Worm (Caenorhabditis elegans) whole organism, L4/young adult: ENCODE data around the gene acdh-13.

ENCODE experiments used
- W03F9.2 ChIP-seq: fragments of 150-350 bp; optimal IDR thresholded peaks from 2 replicates; lab custom pipeline; 2014; ENCODE audit warnings: missing biosample characterization, missing genetic modification characterization
- dao-5 ChIP-seq: sonication (generic microtip); optimal IDR thresholded peaks from 2 replicates; lab custom pipeline; 2016; ENCODE audit warnings: missing genotype, missing genetic modification characterization, moderate library complexity, missing compliant biosample characterization
- him-1 ChIP-seq: sonication (generic microtip); optimal IDR thresholded peaks from 2 replicates; lab custom pipeline; 2016; ENCODE audit warnings: missing genotype, missing genetic modification reagents, missing genetic modification characterization, missing compliant biosample characterization

The acdh-13 gene

DNA sequence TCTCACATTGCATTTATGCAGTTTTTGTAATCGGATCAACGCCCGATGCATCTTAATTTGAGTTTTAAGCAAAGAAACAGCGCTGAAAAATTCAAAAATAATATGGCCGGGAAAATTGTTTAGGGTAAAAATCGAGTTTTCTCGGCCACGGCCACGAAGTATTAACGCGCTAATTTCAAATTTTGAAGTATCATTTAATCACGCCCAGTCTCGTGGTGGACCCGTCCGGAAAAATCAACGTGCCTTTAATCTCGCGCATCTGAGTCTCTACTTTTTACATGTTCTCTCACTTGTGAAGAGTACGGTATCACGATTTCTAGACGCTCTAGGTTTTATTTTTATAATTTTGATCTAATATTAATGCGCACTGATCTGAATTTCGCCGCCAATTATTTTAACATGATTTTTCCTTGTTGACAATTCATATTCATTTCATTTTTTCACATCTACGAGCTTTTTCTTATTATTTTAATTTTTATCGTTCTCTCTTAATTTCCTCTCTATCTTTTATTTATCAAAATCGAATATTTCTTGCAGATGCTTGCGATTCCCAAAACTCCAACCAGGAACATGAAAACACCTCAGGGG is at the start of gene acdh-13, which contains the start of gene mesp-1:
acdh-13 (minus strand) TSS at position 51 of the 588 bp plus-strand sequence.
mesp-1 (plus strand) TSS at position 538 of the 588 bp plus-strand sequence.
- TF ChIP-seq W03F9.2 (peak; percentile 73), him-1 (tag; lab: Kevin White, UChicago) (no peak), dao-5 (tag; lab: Kevin White, UChicago) (no peak)

DNA sequence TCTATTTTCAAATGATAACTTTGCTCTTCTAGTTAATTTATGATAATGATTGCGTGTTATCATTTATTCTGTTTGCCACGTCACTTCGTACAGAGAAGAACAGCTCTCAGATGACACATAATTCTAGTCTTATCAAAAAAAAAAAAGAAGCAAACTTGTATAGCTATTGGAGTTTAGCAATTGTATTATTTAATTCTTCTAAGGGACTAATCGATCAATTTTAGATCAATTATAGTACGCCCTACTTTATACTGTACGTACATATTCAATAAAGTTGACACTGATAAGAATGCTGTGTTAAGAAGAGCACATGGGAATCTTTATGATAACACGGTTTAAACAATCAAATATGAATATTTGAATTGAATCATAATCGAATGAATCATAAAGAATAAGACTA is 43.6 kb upstream of the acdh-13 start:
- no peak for TF ChIP-seq W03F9.2
- no peak for TF ChIP-seq him-1 (tag; lab: Kevin White, UChicago)
- TF ChIP-seq dao-5 (tag; lab: Kevin White, UChicago) = no peak

DNA sequence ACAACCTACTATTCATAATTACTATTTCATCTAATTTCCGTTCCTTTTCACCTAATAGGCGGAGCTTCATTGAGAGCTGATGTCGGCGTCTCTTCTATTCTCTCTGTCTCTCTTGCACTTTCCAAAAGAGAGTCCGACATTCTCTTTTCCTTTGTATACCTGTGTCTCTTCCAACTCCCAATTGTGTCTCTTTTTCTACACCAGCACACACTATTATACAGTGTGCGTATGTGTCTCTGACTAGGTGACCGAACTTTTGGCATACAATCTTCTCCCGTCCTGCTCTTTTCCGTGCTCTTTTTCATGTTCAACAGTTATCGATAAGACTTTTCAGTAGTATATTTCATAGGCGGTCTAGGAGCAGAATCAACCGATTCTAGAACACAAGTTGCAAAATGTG is 41.6 kb upstream of the acdh-13 start:
- TF ChIP-seq him-1 (tag; lab: Kevin White, UChicago) = no peak
- no peak for TF ChIP-seq dao-5 (tag; lab: Kevin White, UChicago)
- TF ChIP-seq W03F9.2 = no peak

DNA sequence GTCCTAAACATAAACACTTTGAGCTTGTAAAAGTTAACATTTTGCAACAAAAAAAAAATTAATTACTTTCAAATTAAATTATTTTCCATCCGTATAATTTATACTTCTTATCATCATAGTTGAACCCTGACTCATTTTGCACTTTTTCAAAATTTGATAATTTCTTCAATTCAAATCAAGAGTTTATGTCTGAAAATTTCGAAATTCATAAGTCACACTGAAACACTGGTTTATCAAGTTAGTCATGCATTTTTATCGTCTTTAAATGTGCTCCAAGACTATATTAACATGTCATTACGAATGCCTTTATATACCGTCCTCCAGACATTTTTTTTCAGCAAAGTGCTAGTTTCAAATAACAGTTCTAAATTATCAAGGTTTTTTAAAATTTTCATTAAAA is 41.0 kb upstream of the acdh-13 start:
- TF ChIP-seq him-1 (tag; lab: Kevin White, UChicago) (no peak), dao-5 (tag; lab: Kevin White, UChicago) (no peak), W03F9.2 (no peak)

DNA sequence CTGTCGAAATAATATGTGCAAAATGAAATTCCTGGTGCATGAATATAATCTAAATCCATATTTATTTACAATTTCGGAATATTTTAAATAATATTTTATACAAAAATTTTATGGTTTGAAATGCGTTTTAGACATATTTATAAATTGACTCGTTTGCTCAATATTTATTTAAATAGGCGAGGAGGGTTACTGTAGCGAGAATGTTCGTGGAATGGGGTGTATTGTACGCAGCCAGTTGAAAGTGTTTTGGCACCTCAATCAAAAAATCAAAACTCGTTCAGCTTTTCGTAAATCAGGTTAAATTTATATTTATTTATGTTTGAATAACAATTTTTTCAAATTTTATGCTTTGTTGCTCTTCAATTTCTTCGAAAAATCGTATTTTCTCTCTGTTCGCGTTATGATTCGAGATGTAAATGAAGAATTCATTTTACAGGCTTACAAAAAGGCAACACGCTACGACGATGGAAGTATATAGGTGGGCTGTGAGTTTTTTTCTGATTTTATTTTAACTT is 40.1 kb upstream of the acdh-13 start, which contains the start of gene hyl-1:
hyl-1 (plus strand) TSS at position 465 of the 515 bp plus-strand sequence.
- no peak for TF ChIP-seq dao-5 (tag; lab: Kevin White, UChicago)
- no peak for TF ChIP-seq him-1 (tag; lab: Kevin White, UChicago)
- no peak for TF ChIP-seq W03F9.2

DNA sequence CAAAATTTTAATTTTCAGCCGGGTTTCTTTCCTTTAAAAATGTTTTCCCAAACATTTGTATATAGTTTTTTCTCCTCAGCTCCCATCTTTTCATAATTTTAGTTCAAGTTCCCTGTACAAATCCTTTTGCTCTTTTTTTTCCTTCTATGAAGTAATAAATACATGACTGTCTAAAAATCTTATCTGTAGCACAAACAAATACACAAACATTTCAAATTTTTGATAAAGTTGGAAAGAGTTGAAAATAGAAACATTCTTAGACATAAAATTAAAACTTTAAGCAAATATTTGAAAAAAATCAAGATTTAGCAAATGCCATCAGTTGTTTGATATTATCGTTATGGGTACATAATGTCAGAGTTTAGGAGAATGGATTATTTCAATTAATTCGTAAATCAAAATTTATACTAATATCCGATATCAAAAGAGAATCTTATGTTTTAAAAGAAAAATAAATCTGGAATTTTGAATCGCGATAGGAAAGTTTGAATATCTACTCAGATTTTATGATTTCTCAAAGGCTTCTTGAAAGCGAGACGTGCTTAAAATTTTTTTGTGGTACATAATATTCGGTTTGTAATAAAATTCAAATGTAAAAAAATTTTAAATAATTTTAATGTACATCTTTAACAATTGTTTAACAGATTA is 39.5 kb upstream of the acdh-13 start:
- TF ChIP-seq him-1 (tag; lab: Kevin White, UChicago) = no peak
- TF ChIP-seq dao-5 (tag; lab: Kevin White, UChicago) = no peak
- TF ChIP-seq W03F9.2 = no peak

DNA sequence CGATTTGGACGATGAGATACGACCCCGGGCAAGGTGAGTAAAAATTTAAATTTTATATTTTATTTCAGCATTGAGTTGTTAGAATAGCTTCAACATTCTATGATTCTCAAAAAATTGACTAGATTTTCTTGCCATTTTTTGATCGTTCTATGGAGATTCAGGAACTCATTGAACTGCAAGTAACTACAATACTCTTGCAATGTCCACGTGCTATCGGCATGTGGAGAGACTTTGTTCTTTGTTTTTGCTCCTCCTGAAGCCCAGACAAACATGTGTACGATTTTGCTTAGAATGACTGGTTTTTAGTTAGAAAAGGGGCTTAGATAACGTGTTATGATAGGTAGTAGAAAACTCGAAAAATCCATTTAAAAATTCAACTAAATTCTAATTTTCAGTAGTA is 37.3 kb upstream of the acdh-13 start:
- no peak for TF ChIP-seq him-1 (tag; lab: Kevin White, UChicago)
- no peak for TF ChIP-seq dao-5 (tag; lab: Kevin White, UChicago)
- no peak for TF ChIP-seq W03F9.2

DNA sequence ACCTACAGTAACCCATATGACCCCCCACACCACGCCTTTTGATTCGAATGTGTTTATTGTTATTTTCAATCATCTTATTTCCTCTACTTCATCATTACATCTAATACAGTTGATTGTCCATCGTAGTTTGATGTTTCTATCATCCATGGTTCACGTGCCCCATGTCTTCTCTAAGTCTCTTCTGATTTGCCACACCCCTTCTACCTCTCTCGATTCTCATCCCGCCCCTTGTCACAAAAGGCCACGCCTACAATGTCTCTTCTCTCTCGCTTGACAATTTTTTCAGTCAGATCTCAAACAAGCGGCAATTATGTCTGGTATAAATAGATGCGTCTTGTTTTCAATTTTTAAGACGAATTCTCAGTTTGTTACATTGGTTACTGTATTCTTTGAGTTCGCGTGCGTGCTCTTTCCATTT is 36.4 kb upstream of the acdh-13 start:
- TF ChIP-seq W03F9.2 = peak; percentile 23
- no peak for TF ChIP-seq him-1 (tag; lab: Kevin White, UChicago)
- TF ChIP-seq dao-5 (tag; lab: Kevin White, UChicago) = no peak

DNA sequence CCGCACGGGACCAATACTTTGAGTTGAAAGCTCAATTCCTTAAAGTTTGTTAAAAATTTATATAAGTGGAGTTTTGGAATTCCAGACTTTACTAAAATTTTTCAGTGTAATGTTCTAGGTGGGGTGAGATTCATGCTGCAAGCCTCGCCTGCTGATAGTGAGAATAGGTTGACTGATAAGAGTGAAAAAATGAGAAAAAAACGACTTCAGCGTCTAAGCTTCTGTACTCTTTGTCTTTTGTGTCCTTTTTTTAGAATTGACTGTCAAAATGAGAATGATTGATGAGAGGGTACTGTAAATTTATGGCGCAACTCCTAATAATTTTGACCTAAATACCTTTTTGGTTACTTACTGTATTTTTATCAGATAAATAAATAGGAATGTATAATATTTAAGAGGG is 35.6 kb upstream of the acdh-13 start:
- TF ChIP-seq dao-5 (tag; lab: Kevin White, UChicago) (no peak), W03F9.2 (no peak), him-1 (tag; lab: Kevin White, UChicago) (no peak)

DNA sequence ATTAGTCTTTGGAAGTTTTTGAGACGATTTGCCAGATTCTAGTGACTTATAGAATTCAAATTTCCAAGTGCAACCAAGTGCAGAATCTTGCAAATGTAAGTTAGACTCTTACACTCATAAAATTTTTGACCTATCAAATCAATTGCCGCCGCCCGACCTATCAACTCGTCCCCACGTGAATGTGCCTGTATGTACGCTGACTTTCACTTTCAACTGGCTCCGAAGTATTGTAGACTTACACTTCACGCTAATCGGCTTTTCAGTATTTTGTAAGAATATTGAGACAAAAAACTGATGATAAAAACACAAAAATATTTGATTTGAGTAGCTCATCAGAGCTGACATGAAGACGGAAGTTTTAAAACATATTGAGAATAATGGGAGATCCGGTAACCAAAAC is 34.2 kb upstream of the acdh-13 start:
- TF ChIP-seq dao-5 (tag; lab: Kevin White, UChicago) (no peak), him-1 (tag; lab: Kevin White, UChicago) (no peak)

DNA sequence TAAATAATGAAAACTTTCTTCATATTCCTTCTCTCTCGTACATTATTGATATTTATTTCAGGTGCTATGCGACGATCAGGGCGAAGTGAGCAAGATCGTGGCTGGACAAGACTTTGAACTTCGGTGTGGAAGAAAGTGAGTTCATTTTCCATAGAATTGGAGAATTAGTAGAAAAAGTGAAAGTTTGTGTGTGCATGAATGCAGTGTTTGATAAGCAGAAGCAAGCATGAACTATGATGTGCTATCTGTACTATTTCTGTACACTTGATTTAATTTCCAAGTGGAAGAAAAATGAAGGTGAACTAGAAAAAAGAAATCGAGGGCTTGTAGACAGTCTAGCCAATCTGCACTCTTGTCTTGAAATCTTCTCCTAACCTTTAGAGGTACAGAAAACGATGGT is 33.4 kb upstream of the acdh-13 start:
- TF ChIP-seq him-1 (tag; lab: Kevin White, UChicago) = no peak
- no peak for TF ChIP-seq W03F9.2
- TF ChIP-seq dao-5 (tag; lab: Kevin White, UChicago) = no peak

DNA sequence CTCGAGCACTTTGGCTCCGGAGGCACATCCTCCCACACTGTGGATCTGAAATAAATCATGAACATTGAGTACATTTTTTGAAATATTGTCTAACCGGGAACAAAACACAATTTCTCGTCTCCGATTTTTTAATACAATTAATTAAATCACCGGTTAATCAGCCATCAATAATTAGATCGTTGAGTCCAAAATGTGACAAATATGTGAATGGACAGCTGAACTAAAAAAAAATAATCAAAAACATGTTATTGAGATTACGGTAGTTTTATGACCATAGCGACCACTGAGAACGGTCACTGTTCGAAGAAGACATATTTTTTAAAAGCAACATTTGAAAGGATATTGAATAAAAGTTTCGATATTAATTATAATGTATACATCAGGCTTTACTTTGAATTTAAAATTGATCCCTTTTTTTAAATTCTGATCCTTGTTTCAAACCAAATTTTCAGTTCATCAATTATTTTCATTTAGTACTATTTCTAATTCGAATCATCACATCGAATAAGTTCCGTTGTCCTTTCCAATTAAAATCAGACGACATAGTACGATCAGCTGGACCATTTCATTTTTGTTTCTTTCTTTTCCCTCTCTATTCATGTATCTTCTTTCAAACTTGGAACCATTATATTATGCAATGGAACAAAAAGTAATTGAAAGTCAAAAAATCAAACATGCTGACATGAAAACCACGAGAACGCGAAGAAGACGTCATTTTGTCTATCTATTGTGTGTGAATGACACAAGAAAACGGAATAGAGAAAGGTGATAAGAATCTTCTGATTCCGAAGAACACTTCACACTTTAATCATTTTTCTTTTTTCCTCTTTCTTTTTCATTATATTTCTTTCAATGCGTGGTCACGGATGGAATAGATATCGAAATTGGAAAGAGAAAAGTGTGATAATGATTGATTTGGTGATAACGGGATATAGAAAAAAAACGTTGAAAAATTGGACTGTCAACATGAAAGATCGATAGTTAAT is 31.7 kb upstream of the acdh-13 start:
- peak; percentile 46 for TF ChIP-seq W03F9.2
- TF ChIP-seq him-1 (tag; lab: Kevin White, UChicago) = no peak
- TF ChIP-seq dao-5 (tag; lab: Kevin White, UChicago) = no peak

DNA sequence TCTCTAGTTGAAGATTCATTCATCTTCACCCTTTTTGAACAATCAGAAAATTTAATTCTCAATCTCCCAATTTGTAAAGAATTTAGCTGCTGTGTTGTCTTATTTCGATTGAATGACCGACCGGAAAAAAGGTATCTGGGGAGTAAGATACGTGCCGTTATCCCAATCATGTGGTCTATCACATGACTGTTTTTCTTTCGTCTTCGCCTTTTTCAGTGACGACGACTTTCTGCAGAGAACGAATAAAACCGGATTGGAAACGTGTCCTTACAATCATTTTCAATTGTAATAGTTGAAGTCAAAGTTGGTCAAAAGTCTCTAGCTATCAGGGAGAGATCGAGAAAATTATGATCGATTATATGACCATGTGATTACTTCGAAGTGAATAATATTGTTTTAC is 30.4 kb upstream of the acdh-13 start:
- TF ChIP-seq him-1 (tag; lab: Kevin White, UChicago) (no peak), dao-5 (tag; lab: Kevin White, UChicago) (no peak), W03F9.2 (no peak)
